Worm (Caenorhabditis elegans): ENCODE results near the gene fbxc-45.

DNA sequence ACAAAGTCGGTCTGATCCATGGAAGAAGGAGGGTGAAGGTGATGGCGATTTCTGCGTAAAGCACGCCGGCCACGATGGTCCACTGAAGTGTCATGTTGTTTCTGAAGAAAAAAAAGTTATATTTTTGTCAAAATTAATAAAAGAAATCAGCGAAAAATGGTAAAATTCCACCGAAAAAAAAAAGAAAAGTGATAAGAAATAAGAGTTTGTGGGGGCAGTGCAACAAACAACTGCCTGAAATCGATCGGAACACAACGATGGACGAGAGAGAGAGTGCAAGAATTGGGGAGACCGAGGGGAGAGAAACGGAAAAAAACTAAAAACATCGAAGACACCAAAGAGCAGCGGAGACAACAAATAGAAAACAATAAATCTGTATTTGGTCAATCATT lies 29.7 kb downstream of the fbxc-45 start, which contains the start of gene Y54G2A.18:
- no peak for TF ChIP-seq ztf-18 (tag; optimal IDR thresholded peaks at IDR 0.05)
- no peak for TF ChIP-seq nfyb-1 (GFP tag; IDR thresholded peaks at IDR 0.05)
- TF ChIP-seq F10E7.11 (tag; optimal IDR thresholded peaks at IDR 0.05), result no peak
- TF ChIP-seq B0261.1 (tag; optimal IDR thresholded peaks at IDR 0.05), result no peak
